Fruit fly (Drosophila melanogaster) S2 (cell line): ENCODE results near the gene CG43322.

Experiments used
- CG8478 ChIP-seq: fragments of >200 bp; optimal IDR thresholded peaks from 2 replicates; lab custom pipeline; 2018
- CTCF ChIP-seq, 2 experiments: fragments of >200 bp; optimal IDR thresholded peaks; 2 replicates each; lab custom pipeline; 2018

CG43322 gene

DNA sequence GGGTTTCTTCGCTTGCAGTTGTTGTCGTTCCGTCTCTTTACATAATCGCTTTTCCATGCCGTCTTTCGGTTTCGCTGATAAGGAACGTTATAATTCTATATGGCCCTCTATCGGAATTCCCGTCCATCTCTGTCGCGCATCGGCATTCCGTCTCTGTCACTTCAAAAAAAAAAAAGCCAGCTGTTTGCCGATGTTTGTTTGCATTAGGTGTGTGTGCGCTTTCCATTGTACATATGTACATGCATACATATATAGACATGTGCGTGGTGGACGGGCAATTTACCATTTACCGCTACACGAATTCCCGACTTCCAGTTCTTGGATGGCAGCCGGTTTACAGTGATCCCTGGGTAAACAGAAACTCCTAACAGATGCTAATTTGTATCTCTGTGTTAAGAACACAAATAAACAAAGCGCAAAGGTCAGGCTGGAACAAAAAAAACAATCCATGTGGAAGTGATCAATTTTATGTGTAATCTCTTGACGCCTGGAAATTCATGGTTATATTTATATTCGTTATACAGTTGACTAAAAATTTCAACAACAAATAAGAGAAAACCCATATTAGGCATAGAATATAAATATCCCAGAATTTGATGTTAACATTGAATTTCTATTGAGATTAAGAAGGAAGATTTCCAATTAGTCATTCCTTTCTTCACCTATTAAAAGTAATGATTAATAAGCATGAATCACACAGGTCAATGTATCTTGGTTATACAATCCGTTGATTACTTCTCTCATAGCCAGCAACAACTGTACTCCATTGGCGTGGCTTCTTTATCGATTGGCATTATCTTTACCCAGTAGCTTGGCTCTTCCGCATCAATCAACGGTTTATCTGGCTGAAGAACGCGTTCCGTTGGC is 30.1 kb downstream of the CG43322 start:
- peak in 1 of 2 experiments; percentile 5 for TF ChIP-seq CTCF (optimal IDR thresholded peaks at IDR 0.05; lab: Kevin White, UChicago)
- TF ChIP-seq CG8478 (lab: Kevin White, UChicago) = no peak

DNA sequence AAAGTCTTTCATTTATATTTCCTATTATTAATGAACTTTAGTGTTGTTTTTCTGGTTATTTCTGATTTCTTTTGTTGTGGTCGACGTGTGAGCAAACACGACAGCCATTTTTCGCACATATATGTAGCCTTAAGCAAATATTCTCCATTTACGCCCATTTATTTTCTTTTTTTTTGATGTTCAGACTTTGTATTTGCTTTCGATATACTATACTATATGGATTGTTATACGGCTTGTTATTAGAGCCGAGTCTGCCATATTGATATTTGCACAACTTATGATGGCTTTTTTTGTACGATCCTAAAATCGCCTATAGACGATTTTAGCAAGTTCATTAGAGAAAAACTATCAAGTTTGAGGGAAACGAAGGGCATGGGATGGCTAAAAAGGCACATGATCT is 34.5 kb downstream of the CG43322 start:
- TF ChIP-seq CTCF (optimal IDR thresholded peaks at IDR 0.05; lab: Kevin White, UChicago) = no peak
- no peak for TF ChIP-seq CG8478 (lab: Kevin White, UChicago)

DNA sequence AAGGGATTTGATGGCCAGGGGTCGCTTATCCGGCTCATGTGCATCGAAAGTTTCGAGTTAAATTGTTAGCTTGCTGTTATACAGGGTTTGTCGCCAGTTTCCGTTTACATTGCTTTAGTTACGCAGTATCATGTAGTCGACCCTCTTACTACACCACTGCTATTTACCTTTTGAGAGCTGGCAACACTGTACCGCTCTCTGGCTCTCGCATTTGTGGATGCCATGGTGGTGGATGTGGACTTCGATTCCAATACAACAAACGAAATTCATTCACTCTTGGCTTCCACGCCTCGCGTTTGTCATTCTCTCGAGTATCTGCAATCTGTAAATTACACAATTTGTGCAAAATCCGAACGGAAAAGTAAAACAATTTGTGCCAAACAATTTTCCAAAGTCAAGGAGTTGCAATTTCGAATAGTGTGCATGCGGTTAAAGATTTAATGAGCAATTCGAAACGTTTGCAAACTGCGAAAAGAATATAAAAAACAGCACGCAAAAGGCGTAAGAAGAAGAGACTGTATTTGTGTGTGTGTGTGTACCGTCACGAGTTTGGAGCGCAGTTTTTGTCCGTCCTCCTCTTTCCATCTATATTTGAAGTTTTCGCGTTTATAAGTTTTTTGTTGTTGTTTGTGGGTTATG is 35.9 kb downstream of the CG43322 start:
- TF ChIP-seq CG8478 (lab: Kevin White, UChicago) (no peak), CTCF (optimal IDR thresholded peaks at IDR 0.05; lab: Kevin White, UChicago) (peak in 1 of 2 experiments; percentile 35)

DNA sequence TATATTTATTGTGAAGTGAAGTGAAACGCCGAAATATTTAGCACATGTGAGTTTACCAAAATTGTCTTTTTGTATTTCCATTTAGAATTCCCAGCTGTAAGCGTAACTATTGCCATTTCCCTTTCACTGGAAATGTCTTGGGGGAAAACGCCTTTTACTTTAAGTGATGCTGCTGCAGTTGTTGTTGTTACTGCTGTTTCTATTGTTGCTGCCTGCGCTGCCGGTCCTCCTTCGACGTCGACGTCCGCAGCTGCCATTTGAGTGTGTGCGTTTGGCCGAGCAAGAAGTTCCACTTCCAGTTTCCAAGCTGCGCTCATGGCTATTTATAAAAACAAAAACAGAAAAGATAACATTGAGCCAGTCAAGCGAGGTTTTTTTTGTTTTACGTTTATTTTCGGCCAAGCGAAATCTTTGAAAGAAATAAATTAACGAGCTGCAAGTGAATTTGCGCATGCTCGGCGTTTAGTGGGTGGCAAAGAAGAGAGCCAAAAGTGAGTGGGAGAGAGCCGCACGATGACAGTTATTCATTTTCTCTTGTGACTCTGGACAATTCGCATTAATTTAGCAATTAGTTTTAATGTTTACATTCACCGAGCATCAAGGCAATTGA is 36.6 kb downstream of the CG43322 start:
- no peak for TF ChIP-seq CTCF (optimal IDR thresholded peaks at IDR 0.05; lab: Kevin White, UChicago)
- no peak for TF ChIP-seq CG8478 (lab: Kevin White, UChicago)

DNA sequence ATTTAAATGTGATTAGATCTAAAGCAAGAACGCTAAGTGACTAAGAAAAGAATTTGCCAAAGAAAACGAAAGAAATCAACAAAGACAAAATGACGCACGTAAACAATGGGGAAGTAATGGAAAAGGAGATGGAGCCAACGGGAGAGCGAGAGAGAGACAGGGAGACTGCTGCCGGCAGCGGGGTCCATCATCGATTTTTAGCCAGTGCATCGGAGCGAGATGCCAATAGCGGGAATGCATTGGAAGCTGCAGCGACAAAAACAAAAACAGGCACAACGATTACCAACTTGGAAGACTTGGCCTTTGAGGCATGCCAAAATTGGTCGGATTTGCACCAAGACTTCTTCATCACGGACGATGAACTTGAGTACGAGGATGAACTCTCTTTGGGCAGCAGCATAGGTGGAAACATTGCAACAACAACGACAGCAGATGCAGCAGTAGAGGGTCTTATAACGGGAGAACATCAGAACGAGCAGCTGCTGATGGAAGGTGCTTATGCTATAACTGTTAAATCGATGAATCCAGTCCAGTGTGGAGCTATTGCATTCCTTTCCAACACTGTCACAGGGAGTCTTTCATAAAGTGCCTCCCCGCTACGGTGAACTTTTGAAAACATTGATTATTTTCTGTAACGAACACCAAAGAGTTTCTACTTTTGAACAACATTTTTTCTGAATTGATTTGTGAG is 37.4 kb downstream of the CG43322 start:
- TF ChIP-seq CTCF (optimal IDR thresholded peaks at IDR 0.05; lab: Kevin White, UChicago) = no peak
- TF ChIP-seq CG8478 (lab: Kevin White, UChicago) = no peak

DNA sequence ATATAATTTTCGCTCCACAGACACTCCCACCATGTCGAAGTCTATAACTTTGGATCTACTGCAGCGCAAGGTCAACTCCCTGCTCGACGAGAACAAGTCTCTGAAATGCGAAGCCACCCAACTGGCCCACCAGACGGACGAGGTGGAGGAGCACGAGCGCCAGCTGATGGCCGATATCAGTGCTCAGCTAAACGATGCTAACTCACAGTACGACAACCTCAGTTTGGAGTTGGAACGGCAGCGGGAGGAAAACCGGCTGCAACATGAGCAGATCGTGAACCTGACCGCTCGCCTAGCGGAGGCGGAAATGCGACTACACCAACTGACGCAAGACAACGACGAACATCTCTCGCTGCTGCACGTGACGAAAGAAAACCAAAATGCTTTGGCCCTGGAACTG is 38.5 kb downstream of the CG43322 start:
- TF ChIP-seq CTCF (optimal IDR thresholded peaks at IDR 0.05; lab: Kevin White, UChicago) (no peak), CG8478 (lab: Kevin White, UChicago) (no peak)

DNA sequence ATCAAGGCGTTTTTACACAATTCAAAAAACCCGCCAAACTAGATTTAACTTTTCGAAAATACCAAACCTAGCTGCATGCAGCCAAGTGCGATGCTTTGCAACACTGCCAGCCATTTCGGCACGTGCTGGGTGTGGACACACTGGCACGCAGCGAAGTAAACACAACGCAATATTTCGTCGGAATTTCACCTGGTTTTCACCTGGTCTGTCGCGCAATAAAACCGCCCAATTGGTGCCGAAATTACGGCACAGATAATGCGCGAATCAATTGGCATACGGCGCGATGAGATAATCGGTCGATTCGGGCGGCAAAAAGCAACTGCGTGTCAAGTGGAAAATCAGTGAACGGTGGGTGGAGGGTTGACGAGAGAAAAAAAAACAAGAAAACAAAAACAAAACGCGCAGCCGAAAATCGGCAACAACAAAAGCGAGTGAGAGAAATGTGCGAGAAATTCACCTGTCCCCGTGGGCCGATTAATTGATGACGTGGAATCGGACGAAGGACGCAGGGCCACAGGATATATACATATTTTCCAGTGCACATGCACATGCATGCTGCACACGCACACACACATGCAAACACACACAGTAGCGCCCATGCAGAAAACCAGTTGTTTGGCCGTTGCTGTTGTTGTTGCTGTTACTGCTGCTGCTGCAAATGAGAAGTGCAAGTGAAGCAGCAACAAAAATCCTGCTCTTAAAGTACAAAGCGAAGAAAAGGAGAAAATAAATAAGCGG is 43.2 kb downstream of the CG43322 start, which contains the start of gene Mnn1:
Mnn1 (plus strand) TSS at position 113 of the 738 bp plus-strand sequence.
- TF ChIP-seq CG8478 (lab: Kevin White, UChicago) = no peak
- peak; percentile 3 to 29 for TF ChIP-seq CTCF (optimal IDR thresholded peaks at IDR 0.05; lab: Kevin White, UChicago)

DNA sequence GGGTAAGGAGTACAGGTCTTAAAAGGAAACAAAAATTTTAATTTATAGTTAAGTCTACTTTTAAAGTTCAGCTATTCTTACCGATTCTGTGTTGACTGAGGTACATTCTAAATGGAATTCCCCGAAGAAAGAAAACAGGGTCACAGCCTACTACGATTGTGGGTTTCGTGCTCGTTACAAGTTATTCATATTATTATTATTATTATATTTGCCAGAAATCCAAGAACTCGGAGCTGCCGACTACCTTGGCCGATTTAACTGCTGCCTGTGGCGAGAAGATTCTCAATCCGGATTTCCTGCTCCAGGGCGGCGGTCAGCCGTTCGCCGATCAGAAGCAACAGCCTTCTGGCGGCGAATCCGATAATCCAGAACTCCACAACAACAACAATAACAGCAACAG is 47.6 kb downstream of the CG43322 start, which contains the start of gene Mst27D:
Mst27D (minus strand) TSS at position 101 of the 400 bp plus-strand sequence.
- TF ChIP-seq CG8478 (lab: Kevin White, UChicago) (no peak), CTCF (optimal IDR thresholded peaks at IDR 0.05; lab: Kevin White, UChicago) (no peak)

DNA sequence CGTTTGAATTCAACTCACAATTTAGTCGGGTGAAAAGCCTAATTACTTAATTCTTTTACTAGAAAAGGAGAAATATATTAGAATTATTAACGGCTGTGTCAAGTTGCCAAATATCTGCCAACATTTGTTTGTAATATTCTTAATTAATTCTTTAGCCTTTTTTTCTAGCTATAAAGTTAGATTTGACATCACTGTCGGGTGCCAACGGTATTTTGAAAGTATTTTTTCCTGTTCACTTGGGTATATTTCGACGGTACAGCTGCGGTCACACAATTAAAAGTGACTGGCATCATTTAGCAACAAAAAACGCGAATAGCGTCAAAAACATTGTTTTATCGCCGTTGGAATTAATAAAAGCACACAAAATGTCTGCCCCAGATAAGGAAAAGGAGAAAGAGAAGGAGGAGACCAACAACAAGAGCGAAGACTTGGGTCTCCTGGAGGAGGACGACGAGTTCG is 50.6 kb downstream of the CG43322 start, which contains the start of gene Sem1:
Sem1 (plus strand) TSS at position 266 of the 459 bp plus-strand sequence.
- TF ChIP-seq CTCF (optimal IDR thresholded peaks at IDR 0.05; lab: Kevin White, UChicago) (no peak), CG8478 (lab: Kevin White, UChicago) (no peak)
